Worm (Caenorhabditis elegans) whole organism, young adult: ENCODE data around the gene nhr-247.

ENCODE experiments used
- attf-5 ChIP-seq: fragments of 200-800 bp; sonication (Bioruptor generic); optimal IDR thresholded peaks from 2 replicates; lab custom pipeline; 2018; ENCODE audit warnings: mild to moderate bottlenecking, missing genetic modification characterization, missing compliant biosample characterization
- ceh-91 ChIP-seq: fragments of 200-800 bp; sonication (Bioruptor generic); IDR thresholded peaks from 2 replicates; pipeline ENCODE4 v1.3.6; 2022; ENCODE audit warnings: missing genetic modification reagents, missing genetic modification characterization, missing compliant biosample characterization
- egl-18 ChIP-seq: fragments of 200-800 bp; sonication (Bioruptor generic); IDR thresholded peaks from 2 replicates; pipeline ENCODE4 v1.3.6; 2022; ENCODE audit warnings: missing genetic modification reagents, missing genetic modification characterization, missing compliant biosample characterization
- nhr-120 ChIP-seq: fragments of 200-800 bp; sonication (Bioruptor generic); IDR thresholded peaks from 2 replicates; pipeline ENCODE4 v1.3.6; 2022; ENCODE audit warnings: missing genetic modification characterization, missing compliant biosample characterization
- nhr-90 ChIP-seq: sonication (generic microtip); optimal IDR thresholded peaks from 2 replicates; lab custom pipeline; 2016; ENCODE audit warnings: missing genotype, mild to moderate bottlenecking, missing genetic modification characterization, missing compliant biosample characterization
- pbrm-1 ChIP-seq: fragments of 200-800 bp; sonication (Bioruptor generic); IDR thresholded peaks from 2 replicates; pipeline ENCODE4 v1.3.6; 2022; ENCODE audit warnings: missing genetic modification reagents, missing genetic modification characterization, missing compliant biosample characterization
- sea-2 ChIP-seq: fragments of 200-800 bp; sonication (Bioruptor generic); IDR thresholded peaks from 2 replicates; pipeline ENCODE4 v1.3.6; 2022; ENCODE audit warnings: missing genetic modification characterization, missing compliant biosample characterization
- unc-62 ChIP-seq: fragments of 150-350 bp; optimal IDR thresholded peaks from 2 replicates; lab custom pipeline; 2014; ENCODE audit warnings: missing biosample characterization, missing genetic modification reagents, missing genetic modification characterization
- zfh-2 ChIP-seq: fragments of 200-800 bp; sonication (Bioruptor generic); conservative IDR thresholded peaks from 2 replicates; pipeline ENCODE4 v1.3.6; 2022; ENCODE audit warnings: missing genetic modification reagents, missing genetic modification characterization, missing compliant biosample characterization

ce11 chrV:15330314-15330713 lies 7.5 kb downstream of the nhr-247 start, which contains the start of gene srh-295:
- TF ChIP-seq nhr-90 (tag; lab: Kevin White, UChicago) (no peak), unc-62 (GFP tag; lab: Kevin White, UChicago) (no peak), nhr-120 (GFP tag; lab: Robert Waterston, UW) (no peak), ceh-91 (GFP tag; lab: Robert Waterston, UW) (no peak), sea-2 (GFP tag; lab: Robert Waterston, UW) (no peak), attf-5 (GFP tag; lab: Kevin White, UChicago) (no peak), egl-18 (GFP tag; lab: Robert Waterston, UW) (no peak), pbrm-1 (GFP tag; lab: Robert Waterston, UW) (no peak), zfh-2 (GFP tag; lab: Robert Waterston, UW) (no peak)
